Worm (Caenorhabditis elegans) whole organism, young adult: ENCODE data around the gene F38B7.10.

Experiments used
- Y53F4B.3 ChIP-seq: fragments of 200-800 bp; sonication (Bioruptor generic); IDR thresholded peaks from 2 replicates; pipeline ENCODE4 v1.3.6; 2022; ENCODE audit warnings: missing genetic modification reagents, missing genetic modification characterization, missing compliant biosample characterization
- ama-1 ChIP-seq, 3 experiments: fragments of 150-350 bp in 1 of 3; sonication (generic microtip) in 2 of 3; optimal IDR thresholded peaks; 2 replicates each; lab custom pipeline; 2014 to 2018; ENCODE audit warnings: missing biosample characterization in 2 of 3, missing genetic modification characterization in 2 of 3, missing genetic modification reagents in 2 of 3
- aptf-3 ChIP-seq: fragments of 200-800 bp; sonication (Bioruptor generic); IDR thresholded peaks from 2 replicates; pipeline ENCODE4 v1.3.6; 2022; ENCODE audit warnings: missing genetic modification characterization, missing compliant biosample characterization
- die-1 ChIP-seq: sonication (generic microtip); optimal IDR thresholded peaks from 2 replicates; lab custom pipeline; 2016; ENCODE audit warnings: missing genotype, mild to moderate bottlenecking, missing genetic modification characterization, missing compliant biosample characterization
- dpff-1 ChIP-seq: sonication (generic microtip); optimal IDR thresholded peaks from 2 replicates; lab custom pipeline; 2017; ENCODE audit warnings: mild to moderate bottlenecking, missing genetic modification characterization, missing compliant biosample characterization
- lir-1 ChIP-seq: fragments of 200-800 bp; sonication (Bioruptor generic); conservative IDR thresholded peaks from 2 replicates; pipeline ENCODE4 v1.3.6; 2022; ENCODE audit warnings: missing genetic modification reagents, missing genetic modification characterization, missing compliant biosample characterization
- mes-4 ChIP-seq: sonication (generic microtip); optimal IDR thresholded peaks from 2 replicates; lab custom pipeline; 2016; ENCODE audit warnings: missing genotype, missing genetic modification characterization, missing compliant biosample characterization
- nfya-1 ChIP-seq: sonication (generic microtip); optimal IDR thresholded peaks from 2 replicates; lab custom pipeline; 2017; ENCODE audit warnings: antibody characterized with exemption, missing compliant biosample characterization, missing genetic modification characterization, borderline replicate concordance; ENCODE audit not compliant: insufficient read depth
- nhr-179 ChIP-seq: sonication (generic microtip); optimal IDR thresholded peaks from 2 replicates; lab custom pipeline; 2016; ENCODE audit warnings: mild to moderate bottlenecking, missing genetic modification characterization, missing compliant biosample characterization
- unc-62 ChIP-seq: fragments of 150-350 bp; optimal IDR thresholded peaks from 2 replicates; lab custom pipeline; 2014; ENCODE audit warnings: missing biosample characterization, missing genetic modification reagents, missing genetic modification characterization
- xnd-1 ChIP-seq: sonication (generic microtip); optimal IDR thresholded peaks from 2 replicates; lab custom pipeline; 2016; ENCODE audit warnings: missing genotype, missing genetic modification reagents, missing genetic modification characterization, missing compliant biosample characterization

- TF ChIP-seq aptf-3 (GFP tag; lab: Robert Waterston, UW) (no peak), xnd-1 (tag; lab: Kevin White, UChicago) (no peak), ama-1 (optimal IDR thresholded peaks at IDR 0.05; lab: Kevin White, UChicago) (no peak), ama-1 (GFP tag; optimal IDR thresholded peaks at IDR 0.05; lab: Kevin White, UChicago) (no peak), nhr-179 (tag; lab: Kevin White, UChicago) (no peak), mes-4 (tag; lab: Kevin White, UChicago) (no peak), nfya-1 (tag; lab: Kevin White, UChicago) (no peak), unc-62 (GFP tag; lab: Kevin White, UChicago) (no peak), Y53F4B.3 (0 out of 2 replicates have a peak, but pooled peaks have one; percentile 34), dpff-1 (no peak), lir-1 (GFP tag; lab: Robert Waterston, UW) (no peak), die-1 (no peak)
Measured at ce11 chrV:11541284-11541683, 4.0 kb upstream of the F38B7.10 start.
